Fruit fly (Drosophila melanogaster): Measurements from ENCODE around the gene CG46468.

Gene CG46468

dm6 chr2L:9568360-9569088, 3.3 kb upstream of the CG46468 start, which contains the start of gene brwl (continued):
- TF ChIP-seq Hand (GFP tag; optimal IDR thresholded peaks at IDR 0.05): peak; percentile 97
- peak; percentile 99 for TF ChIP-seq CG6813 (GFP tag; optimal IDR thresholded peaks at IDR 0.05)
- peak; percentile 92 for TF ChIP-seq CkIIα-i1 (GFP tag; IDR thresholded peaks at IDR 0.05)
- peak; percentile 83 for TF ChIP-seq CG3995 (GFP tag; optimal IDR thresholded peaks at IDR 0.05)
- TF ChIP-seq GATAe (GFP tag; conservative IDR thresholded peaks at IDR 0.05): peak; percentile 94
- peak; percentile 97 for TF ChIP-seq al (GFP tag; IDR thresholded peaks at IDR 0.05)
- peak; percentile 51; the same call in 1 of the 2 replicates for TF ChIP-seq CG13287 (GFP tag; IDR thresholded peaks at IDR 0.05; ENCODE audit: partially characterized antibody)
- TF ChIP-seq zfh1 (GFP tag; IDR thresholded peaks at IDR 0.05): peak; percentile 98
- TF ChIP-seq CG14050 (GFP tag; IDR thresholded peaks at IDR 0.05): peak; percentile 97
- peak; percentile 98 for TF ChIP-seq Spps (tag; optimal IDR thresholded peaks at IDR 0.05)
- TF ChIP-seq E2f2 (GFP tag; IDR thresholded peaks at IDR 0.05): peak; percentile 88
- TF ChIP-seq seq (GFP tag; IDR thresholded peaks at IDR 0.05): peak; percentile 98
- TF ChIP-seq dysf (GFP tag; IDR thresholded peaks at IDR 0.05): peak; percentile 99
- TF ChIP-seq Sin3A (optimal IDR thresholded peaks at IDR 0.05): no peak
- peak in 1 of 2 experiments; percentile 95 for TF ChIP-seq Hr78 (GFP tag; optimal IDR thresholded peaks at IDR 0.05)
- TF ChIP-seq CG3281 (GFP tag; optimal IDR thresholded peaks at IDR 0.05): peak; percentile 99
- TF ChIP-seq CG10267 (tag; optimal IDR thresholded peaks at IDR 0.05): peak; percentile 97
- TF ChIP-seq vfl (GFP tag; optimal IDR thresholded peaks at IDR 0.05): peak; percentile 96
- peak; percentile 99 for TF ChIP-seq CG30403 (GFP tag; optimal IDR thresholded peaks at IDR 0.05)
- peak; percentile 89 for TF ChIP-seq YL-1 (GFP tag; optimal IDR thresholded peaks at IDR 0.05)
- TF ChIP-seq HmgD (GFP tag; optimal IDR thresholded peaks at IDR 0.05): peak; percentile 95
- peak; percentile 88 for TF ChIP-seq Kr (GFP tag; optimal IDR thresholded peaks at IDR 0.05)
- TF ChIP-seq bab2 (GFP tag; optimal IDR thresholded peaks at IDR 0.05): peak; percentile 98
- peak; percentile 93 for TF ChIP-seq Nf-YC (tag; optimal IDR thresholded peaks at IDR 0.05)
- peak; percentile 96 for TF ChIP-seq NK7.1 (GFP tag; optimal IDR thresholded peaks at IDR 0.05)
- peak; percentile 92 for TF ChIP-seq CG10431 (GFP tag; optimal IDR thresholded peaks at IDR 0.05)
- peak; percentile 93 for TF ChIP-seq psq (GFP tag; optimal IDR thresholded peaks at IDR 0.05)
- TF ChIP-seq lilli (GFP tag; optimal IDR thresholded peaks at IDR 0.05): peak; percentile 99
- peak; percentile 99 for TF ChIP-seq CG10209 (GFP tag; optimal IDR thresholded peaks at IDR 0.05)
- TF ChIP-seq CG32767 (GFP tag; IDR thresholded peaks at IDR 0.05): peak; percentile 99
- TF ChIP-seq CG9215 (GFP tag; IDR thresholded peaks at IDR 0.05): peak; percentile 97
- peak; percentile 99 for TF ChIP-seq Sox100B (GFP tag; optimal IDR thresholded peaks at IDR 0.05)
- TF ChIP-seq crol (GFP tag; IDR thresholded peaks at IDR 0.05): peak; percentile 81
- TF ChIP-seq mld (GFP tag; IDR thresholded peaks at IDR 0.05; ENCODE audit: partially characterized antibody): no peak
- TF ChIP-seq gcm (GFP tag; optimal IDR thresholded peaks at IDR 0.05): peak; percentile 100
- peak; percentile 92 for TF ChIP-seq ftz-f1 (GFP tag; optimal IDR thresholded peaks at IDR 0.05)
- peak; percentile 88 for TF ChIP-seq CG30020 (tag; optimal IDR thresholded peaks at IDR 0.05)
- peak; percentile 96 for TF ChIP-seq CG8089 (GFP tag; optimal IDR thresholded peaks at IDR 0.05)
- peak; percentile 98 for TF ChIP-seq slbo (GFP tag; IDR thresholded peaks at IDR 0.05)
- TF ChIP-seq CTCF (GFP tag; optimal IDR thresholded peaks at IDR 0.05): peak; percentile 75
- TF ChIP-seq Hr39 (optimal IDR thresholded peaks at IDR 0.05): no peak
- TF ChIP-seq inv (GFP tag; IDR thresholded peaks at IDR 0.05; ENCODE audit: partially characterized antibody): no peak
- peak; percentile 94 for TF ChIP-seq onecut (GFP tag; IDR thresholded peaks at IDR 0.05)
- TF ChIP-seq ci (GFP tag; IDR thresholded peaks at IDR 0.05): peak; percentile 98
- peak; percentile 97 for TF ChIP-seq CG33213 (GFP tag; optimal IDR thresholded peaks at IDR 0.05)
- peak; percentile 72 for TF ChIP-seq MESR4 (GFP tag; optimal IDR thresholded peaks at IDR 0.05)
- peak; percentile 81; the same call in 2 of the 3 replicates for TF ChIP-seq z (GFP tag; IDR thresholded peaks at IDR 0.05)
- no peak for TF ChIP-seq pan (optimal IDR thresholded peaks at IDR 0.05)
- peak in 1 of 2 experiments; percentile 98 for TF ChIP-seq pan (GFP tag; optimal IDR thresholded peaks at IDR 0.05 in 1 of 2, IDR thresholded peaks at IDR 0.05 in 1 of 2)
- peak; percentile 89 for TF ChIP-seq Adf1 (GFP tag; IDR thresholded peaks at IDR 0.05)
- TF ChIP-seq en (GFP tag; optimal IDR thresholded peaks at IDR 0.05): peak; percentile 98
